Fruit fly (Drosophila melanogaster) whole organism, embryonic: Measurements from ENCODE around the gene CG31230.

Experiments
- B-H1 ChIP-seq: fragments of 200-800 bp; sonication (Bioruptor generic); IDR thresholded peaks from 3 replicates; pipeline ENCODE4 v1.3.6; 2022; ENCODE audit warnings: missing biosample characterization, missing genetic modification characterization
- Bgb ChIP-seq: fragments of 200-800 bp; sonication (Bioruptor generic); IDR thresholded peaks from 2 replicates; pipeline ENCODE4 v1.3.6; 2022; ENCODE audit warnings: missing biosample characterization, missing genetic modification characterization; ENCODE audit not compliant: partially characterized antibody
- CG10366 ChIP-seq: fragments of 200-800 bp; sonication (Bioruptor generic); IDR thresholded peaks from 2 replicates; pipeline ENCODE4 v1.3.6; 2022; ENCODE audit warnings: missing biosample characterization, missing genetic modification characterization
- CG10431 ChIP-seq: fragments of 200-800 bp; sonication (Bioruptor generic); optimal IDR thresholded peaks from 3 replicates; lab custom pipeline; 2018; ENCODE audit warnings: missing biosample characterization, mild to moderate bottlenecking, missing genetic modification characterization
- CG11398 ChIP-seq: fragments of 200-800 bp; sonication (Bioruptor generic); optimal IDR thresholded peaks from 2 replicates; lab custom pipeline; 2016; ENCODE audit warnings: missing biosample characterization, missing genetic modification characterization
- CG12071 ChIP-seq: fragments of 200-800 bp; sonication (Bioruptor generic); optimal IDR thresholded peaks from 3 replicates; lab custom pipeline; 2018; ENCODE audit warnings: missing biosample characterization, mild to moderate bottlenecking, missing genetic modification characterization
- CG14667 ChIP-seq: fragments of 200-800 bp; sonication (Bioruptor generic); IDR thresholded peaks from 2 replicates; pipeline ENCODE4 v1.3.6; 2022; ENCODE audit warnings: missing biosample characterization, missing genetic modification characterization
- CG15011 ChIP-seq: fragments of 200-800 bp; sonication (Bioruptor generic); optimal IDR thresholded peaks from 3 replicates; lab custom pipeline; 2018; ENCODE audit warnings: missing biosample characterization, mild to moderate bottlenecking, missing genetic modification characterization
- CG15601 ChIP-seq: fragments of 200-800 bp; sonication (Bioruptor generic); optimal IDR thresholded peaks from 3 replicates; lab custom pipeline; 2019; ENCODE audit warnings: missing biosample characterization, mild to moderate bottlenecking, missing genetic modification characterization, moderate library complexity
- CG16813 ChIP-seq: fragments of 200-800 bp; sonication (Bioruptor generic); IDR thresholded peaks from 3 replicates; pipeline ENCODE4 v1.3.6; 2022; ENCODE audit warnings: missing biosample characterization, missing genetic modification characterization; ENCODE audit not compliant: partially characterized antibody
- CG17568 ChIP-seq: fragments of 200-800 bp; sonication (Bioruptor generic); optimal IDR thresholded peaks from 2 replicates; lab custom pipeline; 2018; ENCODE audit warnings: missing biosample characterization, mild to moderate bottlenecking, missing genetic modification characterization, moderate library complexity
- CG31365 ChIP-seq: fragments of 200-800 bp; sonication (Bioruptor generic); optimal IDR thresholded peaks from 2 replicates; lab custom pipeline; 2018; ENCODE audit warnings: missing biosample characterization, mild to moderate bottlenecking, missing genetic modification characterization
- CG32772 ChIP-seq: fragments of 200-800 bp; sonication (Bioruptor generic); IDR thresholded peaks from 2 replicates; pipeline ENCODE4 v1.3.6; 2022; ENCODE audit warnings: missing biosample characterization, missing genetic modification characterization
- CG4360 ChIP-seq: fragments of 200-800 bp; sonication (Bioruptor generic); IDR thresholded peaks from 2 replicates; pipeline ENCODE4 v1.3.6; 2022; ENCODE audit warnings: missing biosample characterization, missing genetic modification characterization
- CG6791 ChIP-seq: fragments of 200-800 bp; sonication (Bioruptor generic); IDR thresholded peaks from 3 replicates; pipeline ENCODE4 v1.3.6; 2022; ENCODE audit warnings: missing biosample characterization, missing genetic modification characterization; ENCODE audit not compliant: partially characterized antibody
- CG7839 ChIP-seq: fragments of 200-800 bp; sonication (Bioruptor generic); optimal IDR thresholded peaks from 3 replicates; lab custom pipeline; 2018; ENCODE audit warnings: missing biosample characterization, mild to moderate bottlenecking, missing genetic modification characterization, moderate library complexity
- CG7963 ChIP-seq: fragments of 200-800 bp; sonication (Bioruptor generic); IDR thresholded peaks from 3 replicates; pipeline ENCODE4 v1.3.6; 2022; ENCODE audit warnings: missing biosample characterization, missing genetic modification characterization; ENCODE audit not compliant: partially characterized antibody
- CG8765 ChIP-seq: fragments of 200-800 bp; sonication (Bioruptor generic); IDR thresholded peaks from 2 replicates; pipeline ENCODE4 v1.3.6; 2022; ENCODE audit warnings: missing biosample characterization, missing genetic modification characterization
- Doc2 ChIP-seq: fragments of 200-800 bp; sonication (Bioruptor generic); IDR thresholded peaks from 2 replicates; pipeline ENCODE4 v1.3.6; 2022; ENCODE audit warnings: missing biosample characterization, missing genetic modification characterization
- Gsc ChIP-seq: fragments of 200-800 bp; sonication (Bioruptor generic); IDR thresholded peaks from 2 replicates; pipeline ENCODE4 v1.3.6; 2022; ENCODE audit warnings: missing biosample characterization, missing genetic modification characterization
- H15 ChIP-seq: fragments of 200-800 bp; sonication (Bioruptor generic); IDR thresholded peaks from 3 replicates; pipeline ENCODE4 v1.3.6; 2022; ENCODE audit warnings: missing biosample characterization, missing genetic modification characterization
- H2.0 ChIP-seq: fragments of 200-800 bp; sonication (Bioruptor generic); IDR thresholded peaks from 2 replicates; pipeline ENCODE4 v1.3.6; 2022; ENCODE audit warnings: missing biosample characterization, missing genetic modification characterization
- HmgZ ChIP-seq: fragments of 200-800 bp; sonication (Bioruptor generic); optimal IDR thresholded peaks from 2 replicates; lab custom pipeline; 2018; ENCODE audit warnings: missing biosample characterization, mild to moderate bottlenecking, missing genetic modification characterization
- Max ChIP-seq: fragments of 200-800 bp; sonication (Bioruptor generic); optimal IDR thresholded peaks from 2 replicates; lab custom pipeline; 2016; ENCODE audit warnings: missing biosample characterization, mild to moderate bottlenecking, missing genetic modification characterization
- NK7.1 ChIP-seq: fragments of 200-800 bp; sonication (Bioruptor generic); optimal IDR thresholded peaks from 3 replicates; lab custom pipeline; 2016; ENCODE audit warnings: missing biosample characterization, missing genetic modification characterization
- Oli ChIP-seq: fragments of 200-800 bp; sonication (Bioruptor generic); optimal IDR thresholded peaks from 2 replicates; lab custom pipeline; 2018; ENCODE audit warnings: missing biosample characterization, mild to moderate bottlenecking, missing genetic modification characterization, moderate library complexity
- Side ChIP-seq: fragments of 200-800 bp; sonication (Bioruptor generic); optimal IDR thresholded peaks from 2 replicates; lab custom pipeline; 2016; ENCODE audit warnings: missing biosample characterization, missing genetic modification characterization
- Sox102F ChIP-seq: fragments of 200-800 bp; sonication (Bioruptor generic); optimal IDR thresholded peaks from 2 replicates; lab custom pipeline; 2018; ENCODE audit warnings: missing biosample characterization, mild to moderate bottlenecking, missing genetic modification characterization, moderate library complexity
- Stat92E ChIP-seq, 3 experiments: fragments of >200 bp in 2 of 3; fragments of 200-800 bp in 1 of 3; sonication (Bioruptor generic) in 1 of 3; optimal IDR thresholded peaks; 2 replicates each; lab custom pipeline; 2017 to 2019; ENCODE audit warnings: missing biosample characterization in 3 of 3, missing genetic modification characterization in 3 of 3, mild to moderate bottlenecking in 1 of 3, moderate library complexity in 1 of 3
- Trl ChIP-seq, 3 experiments: fragments of >200 bp in 2 of 3; fragments of 200-800 bp in 1 of 3; sonication (Bioruptor generic) in 1 of 3; optimal IDR thresholded peaks; 2 replicates in 1 of 3; 3 replicates in 2 of 3; lab custom pipeline; 2016 to 2017; ENCODE audit warnings: missing biosample characterization in 1 of 3, missing genetic modification characterization in 1 of 3
- Xrp1 ChIP-seq: fragments of 200-800 bp; sonication (Bioruptor generic); IDR thresholded peaks from 2 replicates; pipeline ENCODE4 v1.3.6; 2022; ENCODE audit warnings: missing biosample characterization, missing genetic modification characterization
- YL-1 ChIP-seq: fragments of 200-800 bp; sonication (Bioruptor generic); optimal IDR thresholded peaks from 3 replicates; lab custom pipeline; 2017; ENCODE audit warnings: missing biosample characterization, mild to moderate bottlenecking, missing genetic modification characterization
- ab ChIP-seq: fragments of 200-800 bp; sonication (Bioruptor generic); optimal IDR thresholded peaks from 2 replicates; lab custom pipeline; 2016; ENCODE audit warnings: missing biosample characterization, missing genetic modification characterization
- ase ChIP-seq: fragments of 200-800 bp; sonication (Bioruptor generic); IDR thresholded peaks from 3 replicates; pipeline ENCODE4 v1.3.6; 2022; ENCODE audit warnings: missing biosample characterization, missing genetic modification characterization
- btn ChIP-seq: fragments of 200-800 bp; sonication (Bioruptor generic); optimal IDR thresholded peaks from 2 replicates; lab custom pipeline; 2016; ENCODE audit warnings: missing biosample characterization, missing genetic modification characterization
- crol ChIP-seq: fragments of 200-800 bp; sonication (Bioruptor generic); IDR thresholded peaks from 2 replicates; pipeline ENCODE4 v1.3.6; 2022; ENCODE audit warnings: missing biosample characterization, missing genetic modification characterization
- dati ChIP-seq: fragments of 200-800 bp; sonication (Bioruptor generic); IDR thresholded peaks from 2 replicates; pipeline ENCODE4 v1.3.6; 2022; ENCODE audit warnings: missing biosample characterization, missing genetic modification characterization
- fru ChIP-seq: fragments of >200 bp; optimal IDR thresholded peaks from 2 replicates; lab custom pipeline; 2017
- gcm ChIP-seq: fragments of 200-800 bp; sonication (Bioruptor generic); optimal IDR thresholded peaks from 2 replicates; lab custom pipeline; 2019; ENCODE audit warnings: missing biosample characterization, mild to moderate bottlenecking, missing genetic modification characterization, moderate library complexity
- ham ChIP-seq: fragments of 200-800 bp; sonication (Bioruptor generic); IDR thresholded peaks from 2 replicates; pipeline ENCODE4 v1.3.6; 2022; ENCODE audit warnings: missing biosample characterization, missing genetic modification characterization
- jumu ChIP-seq: fragments of 200-800 bp; sonication (Bioruptor generic); optimal IDR thresholded peaks from 3 replicates; lab custom pipeline; 2016; ENCODE audit warnings: missing biosample characterization, missing genetic modification characterization
- lmd ChIP-seq: fragments of 200-800 bp; sonication (Bioruptor generic); IDR thresholded peaks from 2 replicates; pipeline ENCODE4 v1.3.6; 2022; ENCODE audit warnings: missing biosample characterization, missing genetic modification characterization
- mld ChIP-seq: fragments of 200-800 bp; sonication (Bioruptor generic); IDR thresholded peaks from 3 replicates; pipeline ENCODE4 v1.3.6; 2022; ENCODE audit warnings: missing biosample characterization, missing genetic modification characterization; ENCODE audit not compliant: partially characterized antibody
- nerfin-2 ChIP-seq: fragments of 200-800 bp; sonication (Bioruptor generic); IDR thresholded peaks from 2 replicates; pipeline ENCODE4 v1.3.6; 2022; ENCODE audit warnings: missing biosample characterization, missing genetic modification characterization; ENCODE audit not compliant: partially characterized antibody
- repo ChIP-seq: fragments of 200-800 bp; sonication (Bioruptor generic); optimal IDR thresholded peaks from 2 replicates; lab custom pipeline; 2016; ENCODE audit warnings: missing biosample characterization, missing genetic modification characterization
- scrt ChIP-seq: fragments of 200-800 bp; sonication (Bioruptor generic); optimal IDR thresholded peaks from 2 replicates; lab custom pipeline; 2018; ENCODE audit warnings: missing biosample characterization, mild to moderate bottlenecking, missing genetic modification characterization, moderate library complexity
- ssp ChIP-seq: fragments of 200-800 bp; sonication (Bioruptor generic); IDR thresholded peaks from 2 replicates; pipeline ENCODE4 v1.3.6; 2022; ENCODE audit warnings: missing biosample characterization, missing genetic modification characterization
- tup ChIP-seq: fragments of 200-800 bp; sonication (Bioruptor generic); optimal IDR thresholded peaks from 2 replicates; lab custom pipeline; 2016; ENCODE audit warnings: missing biosample characterization, mild to moderate bottlenecking, missing genetic modification characterization, moderate library complexity
- zen2 ChIP-seq: fragments of 200-800 bp; sonication (Bioruptor generic); IDR thresholded peaks from 3 replicates; pipeline ENCODE4 v1.3.6; 2022; ENCODE audit warnings: missing biosample characterization, missing genetic modification characterization; ENCODE audit not compliant: partially characterized antibody

CG31230 gene

dm6 chr3R:18658945-18659642 lies 12.4 kb upstream of the CG31230 start, which contains the start of the genes CG31224 and CstF64 (continued):
- TF ChIP-seq CG16813 (peak; percentile 34; the same call in 1 of the 3 replicates), CG10431 (GFP tag; lab: Kevin White, UChicago) (peak; percentile 46), repo (peak; percentile 82), lmd (GFP tag; lab: Robert Waterston, UW) (peak; percentile 80), Bgb (GFP tag; lab: Robert Waterston, UW) (no peak), ab (GFP tag; lab: Kevin White, UChicago) (peak; percentile 1), CG7839 (no peak), Xrp1 (GFP tag; lab: Robert Waterston, UW) (peak; percentile 84), scrt (GFP tag; lab: Kevin White, UChicago) (peak; percentile 43), CG32772 (GFP tag; lab: Robert Waterston, UW) (peak; percentile 77), tup (GFP tag; lab: Kevin White, UChicago) (peak; percentile 71), CG4360 (GFP tag; lab: Robert Waterston, UW) (no peak), ssp (GFP tag; lab: Robert Waterston, UW) (peak; percentile 77), btn (GFP tag; lab: Kevin White, UChicago) (peak; percentile 79), ase (GFP tag; lab: Robert Waterston, UW) (peak; percentile 72; the same call in 2 of the 3 replicates), CG8765 (GFP tag; lab: Robert Waterston, UW) (peak; percentile 79), CG12071 (GFP tag; lab: Kevin White, UChicago) (no peak), nerfin-2 (GFP tag; lab: Robert Waterston, UW) (no peak), Gsc (GFP tag; lab: Robert Waterston, UW) (0 out of 2 replicates have a peak, but pooled peaks have one; percentile 9), mld (no peak), Stat92E (GFP tag; optimal IDR thresholded peaks at IDR 0.05; lab: Kevin White, UChicago) (peak in 1 of 3 experiments; percentile 73), Doc2 (peak; percentile 18; the same call in 1 of the 2 replicates), CG17568 (GFP tag; lab: Kevin White, UChicago) (no peak), dati (GFP tag; lab: Robert Waterston, UW) (peak; percentile 52; the same call in 1 of the 2 replicates), Trl (optimal IDR thresholded peaks at IDR 0.05; lab: Kevin White, UChicago) (peak in 1 of 2 experiments; percentile 55), Trl (GFP tag; optimal IDR thresholded peaks at IDR 0.05; lab: Kevin White, UChicago) (peak; percentile 88), CG14667 (peak; percentile 76), Max (GFP tag; lab: Kevin White, UChicago) (peak; percentile 80), B-H1 (GFP tag; lab: Robert Waterston, UW) (peak; percentile 78), CG7963 (GFP tag; lab: Robert Waterston, UW) (no peak), YL-1 (GFP tag; lab: Kevin White, UChicago) (peak; percentile 92), Sox102F (GFP tag; lab: Kevin White, UChicago) (peak; percentile 84), CG11398 (peak; percentile 57), gcm (GFP tag; lab: Kevin White, UChicago) (peak; percentile 82), CG10366 (GFP tag; lab: Robert Waterston, UW) (peak; percentile 83), zen2 (GFP tag; lab: Robert Waterston, UW) (no peak), CG15601 (peak; percentile 74), crol (no peak; the same call in 1 of the 2 replicates), Oli (peak; percentile 64), CG15011 (no peak), H15 (peak; percentile 81), CG31365 (peak; percentile 25), Side (GFP tag; lab: Kevin White, UChicago) (peak; percentile 83), H2.0 (peak; percentile 75), ham (GFP tag; lab: Robert Waterston, UW) (no peak), jumu (GFP tag; lab: Kevin White, UChicago) (peak; percentile 89), NK7.1 (GFP tag; lab: Kevin White, UChicago) (peak; percentile 79), fru (lab: Kevin White, UChicago) (no peak), CG6791 (no peak), HmgZ (tag; lab: Kevin White, UChicago) (peak; percentile 79)
